Comparison of ENCODE assay signal across 1 fruit fly cellular context in genomic region chr3R:26261244-26261788, dm6.
TF ChIP-seq lines count a peak whose summit lies in the region.

TSS of gene Ald1 (minus strand) at chr3R:26261591.

TF ChIP-seq in whole organism, embryonic, 481 proteins besides CTCF, POLR2A, EP300 and RAD21 (continued from another document and continues in another):
- TF ChIP-seq HmgD (GFP tag; optimal IDR thresholded peaks at IDR 0.05; lab: Kevin White, UChicago) (no peak), Ravus (GFP tag; IDR thresholded peaks at IDR 0.05; lab: Robert Waterston, UW) (no peak), Dll (GFP tag; IDR thresholded peaks at IDR 0.05; lab: Robert Waterston, UW; ENCODE audit: partially characterized antibody) (0 out of 4 replicates have a peak, but pooled peaks have one; percentile 17), CG9817 (tag; optimal IDR thresholded peaks at IDR 0.05; lab: Kevin White, UChicago) (no peak), CG1792 (GFP tag; optimal IDR thresholded peaks at IDR 0.05; lab: Kevin White, UChicago) (no peak), inv (GFP tag; IDR thresholded peaks at IDR 0.05; lab: Robert Waterston, UW; ENCODE audit: partially characterized antibody) (no peak), Side (GFP tag; optimal IDR thresholded peaks at IDR 0.05; lab: Kevin White, UChicago) (no peak), cato (GFP tag; optimal IDR thresholded peaks at IDR 0.05; lab: Kevin White, UChicago; ENCODE audit: borderline replicate concordance) (no peak), Adf1 (GFP tag; IDR thresholded peaks at IDR 0.05; lab: Robert Waterston, UW) (peak; percentile 99), slp2 (GFP tag; optimal IDR thresholded peaks at IDR 0.05; lab: Kevin White, UChicago) (no peak), cg (GFP tag; optimal IDR thresholded peaks at IDR 0.05; lab: Kevin White, UChicago) (peak; percentile 54), lilli (GFP tag; optimal IDR thresholded peaks at IDR 0.05; lab: Kevin White, UChicago) (peak; percentile 36), fd64A (GFP tag; optimal IDR thresholded peaks at IDR 0.05; lab: Kevin White, UChicago) (no peak), seq (GFP tag; IDR thresholded peaks at IDR 0.05; lab: Robert Waterston, UW) (no peak), CG7839 (tag; optimal IDR thresholded peaks at IDR 0.05; lab: Kevin White, UChicago) (no peak), CG16779 (GFP tag; IDR thresholded peaks at IDR 0.05; lab: Robert Waterston, UW) (peak; percentile 58; the same call in 1 of the 2 replicates), CG12659 (GFP tag; optimal IDR thresholded peaks at IDR 0.05; lab: Kevin White, UChicago) (peak; percentile 13), exex (tag; optimal IDR thresholded peaks at IDR 0.05; lab: Kevin White, UChicago) (peak; percentile 50), sisA (GFP tag; IDR thresholded peaks at IDR 0.05; lab: Robert Waterston, UW) (no peak), CG6175 (GFP tag; IDR thresholded peaks at IDR 0.05; lab: Robert Waterston, UW) (no peak), CG8388 (GFP tag; optimal IDR thresholded peaks at IDR 0.05; lab: Kevin White, UChicago) (no peak), knrl (GFP tag; IDR thresholded peaks at IDR 0.05; lab: Robert Waterston, UW; ENCODE audit: partially characterized antibody) (0 out of 3 replicates have a peak, but pooled peaks have one; percentile 28), Drgx (GFP tag; IDR thresholded peaks at IDR 0.05; lab: Robert Waterston, UW) (no peak), CG6791 (GFP tag; IDR thresholded peaks at IDR 0.05; lab: Robert Waterston, UW; ENCODE audit: partially characterized antibody) (0 out of 3 replicates have a peak, but pooled peaks have one; percentile 20), btn (GFP tag; optimal IDR thresholded peaks at IDR 0.05; lab: Kevin White, UChicago) (no peak), CG11456 (GFP tag; IDR thresholded peaks at IDR 0.05; lab: Robert Waterston, UW) (no peak), Gug (GFP tag; IDR thresholded peaks at IDR 0.05; lab: Robert Waterston, UW) (no peak), CG18764 (GFP tag; optimal IDR thresholded peaks at IDR 0.05; lab: Kevin White, UChicago) (no peak), CG11696 (GFP tag; IDR thresholded peaks at IDR 0.05; lab: Robert Waterston, UW) (no peak), bigmax (GFP tag; optimal IDR thresholded peaks at IDR 0.05; lab: Kevin White, UChicago) (no peak), unpg (GFP tag; optimal IDR thresholded peaks at IDR 0.05; lab: Kevin White, UChicago) (no peak), CG2120 (GFP tag; optimal IDR thresholded peaks at IDR 0.05; lab: Kevin White, UChicago) (peak; percentile 15), CG3163 (GFP tag; optimal IDR thresholded peaks at IDR 0.05; lab: Kevin White, UChicago) (peak; percentile 30), CG2889 (GFP tag; IDR thresholded peaks at IDR 0.05; lab: Robert Waterston, UW) (no peak), HmgZ (tag; optimal IDR thresholded peaks at IDR 0.05; lab: Kevin White, UChicago) (peak; percentile 38), dmrt99B (tag; optimal IDR thresholded peaks at IDR 0.05; lab: Kevin White, UChicago) (peak; percentile 4), pho (GFP tag; optimal IDR thresholded peaks at IDR 0.05; lab: Kevin White, UChicago) (no peak), CG1233 (GFP tag; optimal IDR thresholded peaks at IDR 0.05; lab: Kevin White, UChicago) (no peak), CG11504 (tag; optimal IDR thresholded peaks at IDR 0.05; lab: Kevin White, UChicago) (peak; percentile 92), ems (GFP tag; optimal IDR thresholded peaks at IDR 0.05; lab: Kevin White, UChicago) (no peak), CG3838 (GFP tag; optimal IDR thresholded peaks at IDR 0.05; lab: Kevin White, UChicago) (no peak), bcd (GFP tag; optimal IDR thresholded peaks at IDR 0.05; lab: Kevin White, UChicago) (peak; percentile 2), fd3F (GFP tag; optimal IDR thresholded peaks at IDR 0.05; lab: Kevin White, UChicago) (no peak), Atf6 (GFP tag; IDR thresholded peaks at IDR 0.05; lab: Robert Waterston, UW) (0 out of 2 replicates have a peak, but pooled peaks have one; percentile 38), crc (GFP tag; optimal IDR thresholded peaks at IDR 0.05; lab: Kevin White, UChicago) (no peak), CG5245 (GFP tag; optimal IDR thresholded peaks at IDR 0.05; lab: Kevin White, UChicago) (no peak), Nf-YC (tag; optimal IDR thresholded peaks at IDR 0.05; lab: Kevin White, UChicago) (peak; percentile 40), CG10431 (GFP tag; optimal IDR thresholded peaks at IDR 0.05; lab: Kevin White, UChicago) (no peak), CG30020 (tag; optimal IDR thresholded peaks at IDR 0.05; lab: Kevin White, UChicago) (no peak), CG17612 (GFP tag; IDR thresholded peaks at IDR 0.05; lab: Robert Waterston, UW) (no peak), CG33213 (GFP tag; optimal IDR thresholded peaks at IDR 0.05; lab: Kevin White, UChicago) (no peak), gce (GFP tag; IDR thresholded peaks at IDR 0.05; lab: Robert Waterston, UW) (peak; percentile 45; the same call in 1 of the 3 replicates), CG13894 (tag; optimal IDR thresholded peaks at IDR 0.05; lab: Kevin White, UChicago) (peak; percentile 48), CG11560 (tag; IDR thresholded peaks at IDR 0.05; lab: Robert Waterston, UW) (no peak), CG10654 (GFP tag; optimal IDR thresholded peaks at IDR 0.05; lab: Kevin White, UChicago) (no peak), NC2β (GFP tag; optimal IDR thresholded peaks at IDR 0.05; lab: Kevin White, UChicago) (no peak), kay (GFP tag; optimal IDR thresholded peaks at IDR 0.05; lab: Kevin White, UChicago) (no peak), CG1529 (GFP tag; optimal IDR thresholded peaks at IDR 0.05; lab: Kevin White, UChicago) (no peak), E2f2 (GFP tag; IDR thresholded peaks at IDR 0.05; lab: Robert Waterston, UW) (peak; percentile 95), ham (GFP tag; IDR thresholded peaks at IDR 0.05; lab: Robert Waterston, UW) (no peak), CG4854 (GFP tag; optimal IDR thresholded peaks at IDR 0.05; lab: Kevin White, UChicago) (no peak), ci (GFP tag; IDR thresholded peaks at IDR 0.05; lab: Robert Waterston, UW) (peak; percentile 43; the same call in 2 of the 3 replicates), Spps (tag; optimal IDR thresholded peaks at IDR 0.05; lab: Kevin White, UChicago) (no peak), dan (GFP tag; IDR thresholded peaks at IDR 0.05; lab: Robert Waterston, UW) (no peak), CG13296 (GFP tag; optimal IDR thresholded peaks at IDR 0.05; lab: Kevin White, UChicago) (peak; percentile 19), bowl (GFP tag; IDR thresholded peaks at IDR 0.05; lab: Robert Waterston, UW) (peak; percentile 14; the same call in 1 of the 2 replicates), GATAe (GFP tag; conservative IDR thresholded peaks at IDR 0.05; lab: Robert Waterston, UW) (0 out of 2 replicates have a peak, but pooled peaks have one; percentile 5), Sox102F (GFP tag; optimal IDR thresholded peaks at IDR 0.05; lab: Kevin White, UChicago) (no peak), Optix (GFP tag; IDR thresholded peaks at IDR 0.05; lab: Robert Waterston, UW) (no peak), Hr51 (GFP tag; optimal IDR thresholded peaks at IDR 0.05; lab: Kevin White, UChicago) (peak in 1 of 2 experiments; percentile 25), CG12769 (tag; optimal IDR thresholded peaks at IDR 0.05; lab: Kevin White, UChicago) (peak; percentile 92), sim (GFP tag; IDR thresholded peaks at IDR 0.05; lab: Robert Waterston, UW) (no peak), croc (GFP tag; conservative IDR thresholded peaks at IDR 0.05; lab: Robert Waterston, UW) (no peak), kni (GFP tag; optimal IDR thresholded peaks at IDR 0.05; lab: Kevin White, UChicago) (peak; percentile 46), nerfin-2 (GFP tag; IDR thresholded peaks at IDR 0.05; lab: Robert Waterston, UW; ENCODE audit: partially characterized antibody) (no peak), CG16813 (GFP tag; IDR thresholded peaks at IDR 0.05; lab: Robert Waterston, UW; ENCODE audit: partially characterized antibody) (0 out of 3 replicates have a peak, but pooled peaks have one; percentile 33), Taf1 (GFP tag; IDR thresholded peaks at IDR 0.05; lab: Robert Waterston, UW) (no peak), CG13775 (GFP tag; optimal IDR thresholded peaks at IDR 0.05; lab: Kevin White, UChicago) (no peak), CG43689 (GFP tag; IDR thresholded peaks at IDR 0.05; lab: Robert Waterston, UW) (no peak), Pdp1 (GFP tag; optimal IDR thresholded peaks at IDR 0.05; lab: Kevin White, UChicago) (peak in 1 of 2 experiments; percentile 96), crol (GFP tag; IDR thresholded peaks at IDR 0.05; lab: Robert Waterston, UW) (no peak), CG7987 (GFP tag; optimal IDR thresholded peaks at IDR 0.05; lab: Kevin White, UChicago) (no peak), gcm (GFP tag; optimal IDR thresholded peaks at IDR 0.05; lab: Kevin White, UChicago) (no peak), luna (GFP tag; optimal IDR thresholded peaks at IDR 0.05; lab: Kevin White, UChicago) (no peak), dm (GFP tag; optimal IDR thresholded peaks at IDR 0.05; lab: Kevin White, UChicago) (no peak), CG7556 (GFP tag; optimal IDR thresholded peaks at IDR 0.05; lab: Kevin White, UChicago) (peak; percentile 6), ewg (GFP tag; optimal IDR thresholded peaks at IDR 0.05; lab: Kevin White, UChicago) (no peak), CG4404 (GFP tag; IDR thresholded peaks at IDR 0.05; lab: Robert Waterston, UW) (no peak), mirr (GFP tag; optimal IDR thresholded peaks at IDR 0.05; lab: Kevin White, UChicago) (peak; percentile 29), CG8944 (GFP tag; optimal IDR thresholded peaks at IDR 0.05; lab: Kevin White, UChicago) (no peak), pita (GFP tag; optimal IDR thresholded peaks at IDR 0.05; lab: Kevin White, UChicago) (peak; percentile 53), NfI (GFP tag; optimal IDR thresholded peaks at IDR 0.05; lab: Kevin White, UChicago) (peak; percentile 45), zf30C (GFP tag; optimal IDR thresholded peaks at IDR 0.05; lab: Kevin White, UChicago) (no peak), Asciz (GFP tag; optimal IDR thresholded peaks at IDR 0.05; lab: Kevin White, UChicago) (no peak), Blimp-1 (GFP tag; optimal IDR thresholded peaks at IDR 0.05; lab: Kevin White, UChicago) (peak; percentile 22), CG4707 (GFP tag; optimal IDR thresholded peaks at IDR 0.05; lab: Kevin White, UChicago) (no peak), CG8924 (tag; optimal IDR thresholded peaks at IDR 0.05; lab: Kevin White, UChicago) (no peak), CG15011 (GFP tag; optimal IDR thresholded peaks at IDR 0.05; lab: Kevin White, UChicago) (no peak), sug (tag; optimal IDR thresholded peaks at IDR 0.05; lab: Kevin White, UChicago) (peak; percentile 69), CG14441 (GFP tag; IDR thresholded peaks at IDR 0.05; lab: Robert Waterston, UW) (no peak), bab2 (GFP tag; optimal IDR thresholded peaks at IDR 0.05; lab: Kevin White, UChicago) (no peak), en (GFP tag; optimal IDR thresholded peaks at IDR 0.05; lab: Kevin White, UChicago) (no peak), CG1024 (GFP tag; IDR thresholded peaks at IDR 0.05; lab: Robert Waterston, UW) (no peak), Ada2b (GFP tag; IDR thresholded peaks at IDR 0.05; lab: Robert Waterston, UW) (no peak), Bdp1 (GFP tag; optimal IDR thresholded peaks at IDR 0.05; lab: Kevin White, UChicago) (no peak), CG13287 (GFP tag; IDR thresholded peaks at IDR 0.05; lab: Robert Waterston, UW; ENCODE audit: partially characterized antibody) (peak; percentile 65), CG31365 (tag; optimal IDR thresholded peaks at IDR 0.05; lab: Kevin White, UChicago) (no peak), fd96Cb (tag; optimal IDR thresholded peaks at IDR 0.05; lab: Kevin White, UChicago) (no peak), Hmx (GFP tag; optimal IDR thresholded peaks at IDR 0.05; lab: Kevin White, UChicago) (no peak), repo (GFP tag; optimal IDR thresholded peaks at IDR 0.05; lab: Kevin White, UChicago) (no peak), tna (GFP tag; IDR thresholded peaks at IDR 0.05; lab: Robert Waterston, UW; ENCODE audit: partially characterized antibody) (no peak), CG8290 (GFP tag; optimal IDR thresholded peaks at IDR 0.05; lab: Kevin White, UChicago) (no peak), CG8290 (tag; optimal IDR thresholded peaks at IDR 0.05; lab: Kevin White, UChicago) (peak in 1 of 2 experiments; percentile 42), CG14050 (GFP tag; IDR thresholded peaks at IDR 0.05; lab: Robert Waterston, UW) (no peak), CG17912 (GFP tag; optimal IDR thresholded peaks at IDR 0.05; lab: Kevin White, UChicago) (no peak), CG32532 (GFP tag; IDR thresholded peaks at IDR 0.05; lab: Robert Waterston, UW) (peak; percentile 35; the same call in 1 of the 2 replicates), pzg (GFP tag; optimal IDR thresholded peaks at IDR 0.05; lab: Kevin White, UChicago) (peak; percentile 58), ssp (GFP tag; IDR thresholded peaks at IDR 0.05; lab: Robert Waterston, UW) (no peak), psq (GFP tag; optimal IDR thresholded peaks at IDR 0.05; lab: Kevin White, UChicago) (no peak), PHDP (tag; optimal IDR thresholded peaks at IDR 0.05; lab: Kevin White, UChicago) (no peak), maf-S (GFP tag; optimal IDR thresholded peaks at IDR 0.05; lab: Kevin White, UChicago) (no peak), trem (tag; optimal IDR thresholded peaks at IDR 0.05; lab: Kevin White, UChicago) (no peak), Usf (GFP tag; optimal IDR thresholded peaks at IDR 0.05; lab: Kevin White, UChicago) (no peak), sima (GFP tag; optimal IDR thresholded peaks at IDR 0.05; lab: Kevin White, UChicago) (no peak), CG10267 (tag; optimal IDR thresholded peaks at IDR 0.05; lab: Kevin White, UChicago) (peak; percentile 53), slbo (GFP tag; IDR thresholded peaks at IDR 0.05; lab: Robert Waterston, UW) (peak; percentile 48), dati (GFP tag; IDR thresholded peaks at IDR 0.05; lab: Robert Waterston, UW) (no peak), D19A (tag; optimal IDR thresholded peaks at IDR 0.05; lab: Kevin White, UChicago) (no peak), cas (GFP tag; IDR thresholded peaks at IDR 0.05; lab: Robert Waterston, UW) (no peak), Opbp (GFP tag; IDR thresholded peaks at IDR 0.05; lab: Robert Waterston, UW; ENCODE audit: partially characterized antibody) (no peak), CG15479 (GFP tag; optimal IDR thresholded peaks at IDR 0.05; lab: Kevin White, UChicago) (no peak), CG14965 (GFP tag; optimal IDR thresholded peaks at IDR 0.05; lab: Kevin White, UChicago; ENCODE audit: borderline replicate concordance) (no peak), sr (GFP tag; IDR thresholded peaks at IDR 0.05; lab: Robert Waterston, UW) (peak; percentile 92), gem (tag; optimal IDR thresholded peaks at IDR 0.05; lab: Kevin White, UChicago) (no peak)
